Worm (Caenorhabditis elegans) whole organism, young adult: ENCODE measurements around the gene C34B4.3.

Source experiments
- B0035.1 ChIP-seq: sonication (generic microtip); optimal IDR thresholded peaks from 2 replicates; lab custom pipeline; 2016; ENCODE audit warnings: missing genetic modification characterization, mild to moderate bottlenecking, missing compliant biosample characterization, missing genotype, missing genetic modification reagents
- B0336.3 ChIP-seq: fragments of 200-800 bp; sonication (Bioruptor generic); IDR thresholded peaks from 2 replicates; pipeline ENCODE4 v1.3.6; 2022; ENCODE audit warnings: missing genetic modification characterization, missing compliant biosample characterization
- C06A6.2 ChIP-seq: fragments of 200-800 bp; sonication (Bioruptor generic); conservative IDR thresholded peaks from 2 replicates; pipeline ENCODE4 v1.3.6; 2022; ENCODE audit warnings: missing genetic modification characterization, missing compliant biosample characterization
- C17E4.6 ChIP-seq: fragments of 200-800 bp; sonication (Bioruptor generic); IDR thresholded peaks from 2 replicates; pipeline ENCODE4 v1.3.6; 2022; ENCODE audit warnings: missing genetic modification reagents, missing genetic modification characterization, missing compliant biosample characterization
- D2030.7 ChIP-seq: fragments of 200-800 bp; sonication (Bioruptor generic); IDR thresholded peaks from 2 replicates; pipeline ENCODE4 v1.3.6; 2022; ENCODE audit warnings: missing genetic modification reagents, missing genetic modification characterization, missing compliant biosample characterization
- F22D6.2 ChIP-seq: sonication (generic microtip); optimal IDR thresholded peaks from 2 replicates; lab custom pipeline; 2016; ENCODE audit warnings: mild to moderate bottlenecking, missing genetic modification characterization, missing compliant biosample characterization
- F55B11.4 ChIP-seq: sonication (generic microtip); optimal IDR thresholded peaks from 2 replicates; lab custom pipeline; 2016; ENCODE audit warnings: missing compliant biosample characterization, missing genetic modification characterization, borderline replicate concordance; ENCODE audit not compliant: insufficient read depth
- Y56A3A.18 ChIP-seq: fragments of 200-800 bp; sonication (Bioruptor generic); IDR thresholded peaks from 2 replicates; pipeline ENCODE4 v1.3.6; 2022; ENCODE audit warnings: missing genetic modification reagents, missing genetic modification characterization, missing compliant biosample characterization
- Y67H2A.10 ChIP-seq: fragments of 200-800 bp; sonication (Bioruptor generic); conservative IDR thresholded peaks from 2 replicates; pipeline ENCODE4 v1.3.6; 2022; ENCODE audit warnings: missing genetic modification reagents, missing genetic modification characterization, missing compliant biosample characterization
- ama-1 ChIP-seq, 3 experiments: fragments of 150-350 bp in 1 of 3; sonication (generic microtip) in 2 of 3; optimal IDR thresholded peaks; 2 replicates each; lab custom pipeline; 2014 to 2018; ENCODE audit warnings: missing biosample characterization in 2 of 3, missing genetic modification characterization in 2 of 3, missing genetic modification reagents in 2 of 3
- aptf-3 ChIP-seq: fragments of 200-800 bp; sonication (Bioruptor generic); IDR thresholded peaks from 2 replicates; pipeline ENCODE4 v1.3.6; 2022; ENCODE audit warnings: missing genetic modification characterization, missing compliant biosample characterization
- atf-7 ChIP-seq: sonication (generic microtip); optimal IDR thresholded peaks from 2 replicates; lab custom pipeline; 2017; ENCODE audit warnings: mild to moderate bottlenecking, missing genetic modification characterization, missing compliant biosample characterization
- attf-5 ChIP-seq: fragments of 200-800 bp; sonication (Bioruptor generic); optimal IDR thresholded peaks from 2 replicates; lab custom pipeline; 2018; ENCODE audit warnings: mild to moderate bottlenecking, missing genetic modification characterization, missing compliant biosample characterization
- bed-1 ChIP-seq: fragments of 200-800 bp; sonication (Bioruptor generic); IDR thresholded peaks from 2 replicates; pipeline ENCODE4 v1.3.6; 2022; ENCODE audit warnings: missing genetic modification reagents, missing genetic modification characterization, missing compliant biosample characterization
- ccch-3 ChIP-seq: fragments of 200-800 bp; sonication (Bioruptor generic); optimal IDR thresholded peaks from 2 replicates; lab custom pipeline; 2018; ENCODE audit warnings: mild to moderate bottlenecking, missing genetic modification characterization, missing compliant biosample characterization
- chd-7 ChIP-seq: sonication (generic microtip); optimal IDR thresholded peaks from 2 replicates; lab custom pipeline; 2016; ENCODE audit warnings: mild to moderate bottlenecking, missing genetic modification characterization, moderate library complexity, missing compliant biosample characterization
- ekl-4 ChIP-seq: fragments of 200-800 bp; sonication (Bioruptor generic); IDR thresholded peaks from 2 replicates; pipeline ENCODE4 v1.3.6; 2022; ENCODE audit warnings: missing genetic modification reagents, missing genetic modification characterization, missing compliant biosample characterization
- ets-4 ChIP-seq: fragments of 200-800 bp; sonication (Bioruptor generic); optimal IDR thresholded peaks from 2 replicates; lab custom pipeline; 2018; ENCODE audit warnings: mild to moderate bottlenecking, missing genetic modification characterization, missing compliant biosample characterization
- fkh-3 ChIP-seq: sonication (generic microtip); optimal IDR thresholded peaks from 2 replicates; lab custom pipeline; 2016; ENCODE audit warnings: mild to moderate bottlenecking, missing genetic modification characterization, missing compliant biosample characterization
- him-1 ChIP-seq: sonication (generic microtip); optimal IDR thresholded peaks from 2 replicates; lab custom pipeline; 2016; ENCODE audit warnings: missing genotype, missing genetic modification reagents, missing genetic modification characterization, missing compliant biosample characterization
- hlh-12 ChIP-seq: sonication (generic microtip); optimal IDR thresholded peaks from 2 replicates; lab custom pipeline; 2016; ENCODE audit warnings: missing genetic modification characterization, missing compliant biosample characterization
- hmg-1.2 ChIP-seq: fragments of 200-800 bp; sonication (Bioruptor generic); IDR thresholded peaks from 2 replicates; pipeline ENCODE4 v1.3.6; 2022; ENCODE audit warnings: missing genetic modification reagents, missing genetic modification characterization, missing compliant biosample characterization
- lin-35 ChIP-seq, 3 experiments: fragments of 150-350 bp in 2 of 3; sonication (generic microtip) in 1 of 3; optimal IDR thresholded peaks; 2 replicates each; lab custom pipeline; 2014 to 2018; ENCODE audit warnings: missing biosample characterization in 3 of 3, missing genetic modification characterization in 3 of 3, missing genetic modification reagents in 3 of 3
- lir-1 ChIP-seq: fragments of 200-800 bp; sonication (Bioruptor generic); conservative IDR thresholded peaks from 2 replicates; pipeline ENCODE4 v1.3.6; 2022; ENCODE audit warnings: missing genetic modification reagents, missing genetic modification characterization, missing compliant biosample characterization
- madf-8 ChIP-seq: fragments of 200-800 bp; sonication (Bioruptor generic); conservative IDR thresholded peaks from 2 replicates; pipeline ENCODE4 v1.3.6; 2022; ENCODE audit warnings: missing genetic modification reagents, missing genetic modification characterization, missing compliant biosample characterization
- mel-28 ChIP-seq: sonication (generic microtip); optimal IDR thresholded peaks from 2 replicates; lab custom pipeline; 2016; ENCODE audit warnings: borderline replicate concordance, mild to moderate bottlenecking, missing genetic modification characterization, missing compliant biosample characterization
- nfyb-1 ChIP-seq: fragments of 200-800 bp; sonication (Bioruptor generic); IDR thresholded peaks from 2 replicates; pipeline ENCODE4 v1.3.6; 2022; ENCODE audit warnings: missing genetic modification reagents, missing genetic modification characterization, missing compliant biosample characterization
- nhr-80 ChIP-seq: sonication (generic microtip); optimal IDR thresholded peaks from 2 replicates; lab custom pipeline; 2016; ENCODE audit warnings: missing genetic modification characterization, missing compliant biosample characterization
- pbrm-1 ChIP-seq: fragments of 200-800 bp; sonication (Bioruptor generic); IDR thresholded peaks from 2 replicates; pipeline ENCODE4 v1.3.6; 2022; ENCODE audit warnings: missing genetic modification reagents, missing genetic modification characterization, missing compliant biosample characterization
- repo-1 ChIP-seq: sonication (generic microtip); optimal IDR thresholded peaks from 2 replicates; lab custom pipeline; 2017; ENCODE audit warnings: mild to moderate bottlenecking, missing genetic modification characterization, missing compliant biosample characterization
- rpc-1 ChIP-seq, 2 experiments: fragments of 150-350 bp in 1 of 2; sonication (generic microtip) in 1 of 2; optimal IDR thresholded peaks; 2 replicates each; lab custom pipeline; 2014 to 2018; ENCODE audit warnings: missing biosample characterization in 1 of 2, missing genetic modification characterization in 1 of 2, missing genetic modification reagents in 1 of 2, missing genotype in 1 of 2
- sea-2 ChIP-seq: fragments of 200-800 bp; sonication (Bioruptor generic); IDR thresholded peaks from 2 replicates; pipeline ENCODE4 v1.3.6; 2022; ENCODE audit warnings: missing genetic modification characterization, missing compliant biosample characterization
- snpc-1.3 ChIP-seq: sonication (generic microtip); optimal IDR thresholded peaks from 2 replicates; lab custom pipeline; 2017; ENCODE audit warnings: missing genetic modification characterization, mild to moderate bottlenecking, missing compliant biosample characterization, antibody characterized with exemption, moderate library complexity, missing genotype, missing genetic modification reagents; ENCODE audit not compliant: insufficient read depth
- somi-1 ChIP-seq: fragments of 200-800 bp; sonication (Bioruptor generic); optimal IDR thresholded peaks from 2 replicates; lab custom pipeline; 2018; ENCODE audit warnings: mild to moderate bottlenecking, missing genetic modification characterization, missing compliant biosample characterization
- sptf-2 ChIP-seq: fragments of 200-800 bp; sonication (Bioruptor generic); optimal IDR thresholded peaks from 2 replicates; lab custom pipeline; 2018; ENCODE audit warnings: mild to moderate bottlenecking, missing genetic modification characterization, missing compliant biosample characterization
- tbp1 ChIP-seq: fragments of 200-800 bp; sonication (Bioruptor generic); optimal IDR thresholded peaks from 2 replicates; lab custom pipeline; 2018; ENCODE audit warnings: mild to moderate bottlenecking, missing genetic modification characterization, missing compliant biosample characterization
- tbx-9 ChIP-seq: sonication (generic microtip); optimal IDR thresholded peaks from 2 replicates; lab custom pipeline; 2016; ENCODE audit warnings: borderline replicate concordance, missing genetic modification characterization, inconsistent platforms, missing compliant biosample characterization
- unc-62 ChIP-seq: fragments of 150-350 bp; optimal IDR thresholded peaks from 2 replicates; lab custom pipeline; 2014; ENCODE audit warnings: missing biosample characterization, missing genetic modification reagents, missing genetic modification characterization
- zfh-2 ChIP-seq: fragments of 200-800 bp; sonication (Bioruptor generic); conservative IDR thresholded peaks from 2 replicates; pipeline ENCODE4 v1.3.6; 2022; ENCODE audit warnings: missing genetic modification reagents, missing genetic modification characterization, missing compliant biosample characterization
- zim-3 ChIP-seq: sonication (generic microtip); optimal IDR thresholded peaks from 2 replicates; lab custom pipeline; 2017; ENCODE audit warnings: mild to moderate bottlenecking, missing genetic modification characterization, moderate library complexity, missing compliant biosample characterization
- ztf-22 ChIP-seq: fragments of 200-800 bp; sonication (Bioruptor generic); optimal IDR thresholded peaks from 2 replicates; lab custom pipeline; 2018; ENCODE audit warnings: mild to moderate bottlenecking, missing genetic modification characterization, moderate library complexity, missing compliant biosample characterization
- ztf-26 ChIP-seq: sonication (generic microtip); optimal IDR thresholded peaks from 2 replicates; lab custom pipeline; 2017; ENCODE audit warnings: missing genetic modification characterization, missing compliant biosample characterization

Gene C34B4.3

DNA sequence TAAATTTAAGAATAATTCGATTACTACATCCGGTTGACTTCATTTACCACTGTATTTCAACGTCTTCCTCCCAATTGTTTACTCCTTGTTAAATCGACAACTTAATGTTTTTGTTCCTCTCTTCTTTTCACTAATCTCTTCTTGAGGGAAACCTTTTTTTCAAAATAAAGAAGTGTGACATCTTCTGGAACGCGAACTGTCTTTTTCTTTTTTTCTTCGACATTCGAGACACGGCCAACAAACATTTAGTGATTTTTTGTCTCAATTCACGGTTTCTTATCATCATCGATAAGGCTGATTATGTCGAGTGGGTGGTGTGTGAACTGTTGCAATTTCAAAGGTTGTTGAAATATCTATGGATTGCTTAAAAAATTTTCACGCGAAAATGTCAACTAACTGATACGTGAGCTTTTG, 14.3 kb upstream of the C34B4.3 start (continued):
- TF ChIP-seq sea-2 (no peak), snpc-1.3 (tag; lab: Kevin White, UChicago) (no peak), F55B11.4 (tag; lab: Kevin White, UChicago) (no peak), atf-7 (no peak), fkh-3 (tag; lab: Kevin White, UChicago) (no peak), ztf-22 (GFP tag; lab: Kevin White, UChicago) (peak; percentile 41), zim-3 (no peak), aptf-3 (GFP tag; lab: Robert Waterston, UW) (no peak), zfh-2 (no peak), bed-1 (GFP tag; lab: Robert Waterston, UW) (no peak), sptf-2 (GFP tag; lab: Kevin White, UChicago) (no peak), ama-1 (optimal IDR thresholded peaks at IDR 0.05; lab: Kevin White, UChicago) (no peak), ama-1 (GFP tag; optimal IDR thresholded peaks at IDR 0.05; lab: Kevin White, UChicago) (no peak), hmg-1.2 (no peak), nhr-80 (tag; lab: Kevin White, UChicago) (peak; percentile 78), rpc-1 (optimal IDR thresholded peaks at IDR 0.05; lab: Kevin White, UChicago) (no peak), rpc-1 (tag; optimal IDR thresholded peaks at IDR 0.05; lab: Kevin White, UChicago) (no peak), attf-5 (GFP tag; lab: Kevin White, UChicago) (no peak), tbp1 (GFP tag; lab: Kevin White, UChicago) (peak; percentile 2), nfyb-1 (no peak), pbrm-1 (no peak), Y56A3A.18 (GFP tag; lab: Robert Waterston, UW) (no peak), ztf-26 (tag; lab: Kevin White, UChicago) (peak; percentile 37), mel-28 (no peak), madf-8 (no peak), hlh-12 (tag; lab: Kevin White, UChicago) (no peak)

DNA sequence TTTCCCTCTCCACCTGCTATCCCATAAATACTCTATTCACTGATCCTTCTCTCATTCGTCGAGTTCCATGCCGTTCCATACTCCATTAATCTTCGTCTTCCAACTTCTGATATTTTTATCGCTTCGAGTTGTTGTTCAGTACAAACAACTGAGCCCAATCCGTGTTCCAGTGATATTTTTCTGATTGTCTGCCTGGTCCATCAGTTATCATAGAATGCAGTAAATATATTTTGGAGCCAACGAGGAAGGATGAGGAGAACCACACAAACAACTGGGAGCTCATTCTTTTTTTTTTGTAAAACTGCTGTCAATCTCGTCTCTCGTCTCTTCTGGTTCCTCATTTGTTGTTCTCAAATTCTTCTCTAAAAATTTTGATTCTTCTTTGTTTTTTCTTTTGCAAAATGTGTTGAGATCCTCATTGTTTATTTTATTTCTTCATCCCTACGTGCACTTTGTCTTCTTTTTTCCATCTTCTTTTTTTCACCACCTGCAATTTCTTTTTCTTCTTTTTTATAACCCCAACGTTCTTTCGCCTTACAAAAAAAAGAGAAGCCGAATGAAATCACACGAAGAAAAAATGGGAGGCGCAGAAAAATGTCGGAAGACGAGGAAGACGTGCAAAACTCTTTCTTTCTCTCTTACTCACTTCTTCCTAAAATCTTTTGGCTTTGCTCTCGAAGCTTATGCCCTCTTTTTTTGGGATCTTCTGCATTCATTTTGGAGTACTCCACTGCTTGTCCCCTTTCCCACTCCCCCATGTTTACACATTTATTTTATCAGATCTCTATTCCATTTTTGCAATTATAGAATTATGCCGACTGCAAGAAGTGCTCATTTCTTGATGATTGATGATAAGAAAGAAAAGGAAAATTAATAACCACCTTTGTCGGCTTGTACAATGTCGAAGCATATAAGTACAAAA, 13.1 kb upstream of the C34B4.3 start:
- TF ChIP-seq ama-1 (optimal IDR thresholded peaks at IDR 0.05; lab: Kevin White, UChicago) (peak; percentile 19), ama-1 (GFP tag; optimal IDR thresholded peaks at IDR 0.05; lab: Kevin White, UChicago) (no peak), repo-1 (no peak), lir-1 (no peak), C06A6.2 (0 out of 2 replicates have a peak, but pooled peaks have one; percentile 18), B0035.1 (no peak), tbx-9 (tag; lab: Kevin White, UChicago) (no peak)

- TF ChIP-seq D2030.7 (GFP tag; lab: Robert Waterston, UW) (no peak), hmg-1.2 (peak; percentile 48; the same call in 1 of the 2 replicates), unc-62 (GFP tag; lab: Kevin White, UChicago) (no peak), B0336.3 (GFP tag; lab: Robert Waterston, UW) (peak; percentile 71; the same call in 1 of the 2 replicates), ekl-4 (GFP tag; lab: Robert Waterston, UW) (0 out of 2 replicates have a peak, but pooled peaks have one; percentile 30), F22D6.2 (tag; lab: Kevin White, UChicago) (no peak), him-1 (tag; lab: Kevin White, UChicago) (no peak), atf-7 (peak; percentile 82), chd-7 (tag; lab: Kevin White, UChicago) (peak; percentile 35), nhr-80 (tag; lab: Kevin White, UChicago) (peak; percentile 92), aptf-3 (GFP tag; lab: Robert Waterston, UW) (no peak), snpc-1.3 (tag; lab: Kevin White, UChicago) (no peak), ets-4 (GFP tag; lab: Kevin White, UChicago) (peak; percentile 10), Y67H2A.10 (GFP tag; lab: Robert Waterston, UW) (no peak), ccch-3 (GFP tag; lab: Kevin White, UChicago) (no peak), nfyb-1 (peak; percentile 56; the same call in 1 of the 2 replicates), lin-35 (GFP tag; optimal IDR thresholded peaks at IDR 0.05; lab: Kevin White, UChicago) (peak in 1 of 3 experiments; percentile 23), somi-1 (peak; percentile 44), C17E4.6 (GFP tag; lab: Robert Waterston, UW) (no peak)
Measured at ce11 chrV:13082442-13083126, 11.6 kb upstream of the C34B4.3 start, which contains the start of gene C34B4.2. C34B4.2 (plus strand) TSS chrV:13083055.
